Worm (Caenorhabditis elegans): ENCODE measurements around the gene srsx-6.

- TF ChIP-seq egl-27 (tag; optimal IDR thresholded peaks at IDR 0.05) (no peak), lin-15B (tag; optimal IDR thresholded peaks at IDR 0.05) (no peak), ama-1 (optimal IDR thresholded peaks at IDR 0.05) (no peak), unc-62 (GFP tag; optimal IDR thresholded peaks at IDR 0.05) (no peak), aly-2 (tag; optimal IDR thresholded peaks at IDR 0.05) (no peak), fos-1 (tag; optimal IDR thresholded peaks at IDR 0.05) (no peak), hmg-11 (tag; optimal IDR thresholded peaks at IDR 0.05) (no peak)
Measured at ce11 chrV:7926784-7927183, at the start of gene srsx-6.

Measured in whole organism, L3 larva.